Worm (Caenorhabditis elegans) whole organism, early embryonic: ENCODE results near the gene C13A10.1.

Source experiments
- B0310.2 ChIP-seq: sonication (generic microtip); optimal IDR thresholded peaks from 2 replicates; lab custom pipeline; 2016; ENCODE audit warnings: mild to moderate bottlenecking, missing genetic modification characterization, missing compliant biosample characterization
- F13C5.2 ChIP-seq: sonication (generic microtip); optimal IDR thresholded peaks from 2 replicates; lab custom pipeline; 2017; ENCODE audit warnings: mild to moderate bottlenecking, missing genetic modification characterization, inconsistent platforms, missing compliant biosample characterization
- aly-1 ChIP-seq: sonication (generic microtip); optimal IDR thresholded peaks from 2 replicates; lab custom pipeline; 2016; ENCODE audit warnings: missing genetic modification characterization, missing compliant biosample characterization
- ama-1 ChIP-seq: fragments of 150-350 bp; optimal IDR thresholded peaks from 2 replicates; lab custom pipeline; 2014
- ceh-13 ChIP-seq: fragments of 200-800 bp; sonication (Bioruptor generic); optimal IDR thresholded peaks from 2 replicates; lab custom pipeline; 2018; ENCODE audit warnings: mild to moderate bottlenecking, missing genetic modification characterization, missing compliant biosample characterization
- ceh-36 ChIP-seq: sonication (generic microtip); optimal IDR thresholded peaks from 2 replicates; lab custom pipeline; 2016; ENCODE audit warnings: missing genetic modification characterization, inconsistent platforms, missing compliant biosample characterization
- ets-7 ChIP-seq: sonication (generic microtip); optimal IDR thresholded peaks from 2 replicates; lab custom pipeline; 2016; ENCODE audit warnings: missing genotype, missing genetic modification characterization, missing compliant biosample characterization
- flt-1 ChIP-seq: fragments of 200-800 bp; sonication (Bioruptor generic); IDR thresholded peaks from 2 replicates; pipeline ENCODE4 v1.3.6; 2022; ENCODE audit warnings: missing genetic modification characterization, missing compliant biosample characterization
- hmbx-1 ChIP-seq: sonication (generic microtip); optimal IDR thresholded peaks from 2 replicates; lab custom pipeline; 2016; ENCODE audit warnings: mild to moderate bottlenecking, missing genetic modification characterization, missing compliant biosample characterization
- hmg-4 ChIP-seq: fragments of 200-800 bp; sonication (Bioruptor generic); optimal IDR thresholded peaks from 2 replicates; lab custom pipeline; 2018; ENCODE audit warnings: mild to moderate bottlenecking, missing genetic modification characterization, missing compliant biosample characterization
- hnd-1 ChIP-seq: sonication (generic microtip); optimal IDR thresholded peaks from 2 replicates; lab custom pipeline; 2016; ENCODE audit warnings: missing genetic modification characterization, missing compliant biosample characterization
- pes-1 ChIP-seq: fragments of 200-800 bp; sonication (Bioruptor generic); IDR thresholded peaks from 2 replicates; pipeline ENCODE4 v1.3.6; 2022; ENCODE audit warnings: missing genetic modification reagents, missing genetic modification characterization, missing compliant biosample characterization
- scrt-1 ChIP-seq: fragments of 200-800 bp; sonication (Bioruptor generic); IDR thresholded peaks from 2 replicates; pipeline ENCODE4 v1.3.6; 2022; ENCODE audit warnings: missing genetic modification characterization, missing compliant biosample characterization
- sea-1 ChIP-seq: fragments of 200-800 bp; sonication (Bioruptor generic); conservative IDR thresholded peaks from 2 replicates; pipeline ENCODE4 v1.3.6; 2022; ENCODE audit warnings: missing genetic modification characterization, missing compliant biosample characterization
- tbx-11 ChIP-seq: fragments of 200-800 bp; sonication (Bioruptor generic); IDR thresholded peaks from 2 replicates; pipeline ENCODE4 v1.3.6; 2022; ENCODE audit warnings: missing genetic modification characterization, missing compliant biosample characterization
- tbx-37 ChIP-seq: fragments of 200-800 bp; sonication (Bioruptor generic); conservative IDR thresholded peaks from 2 replicates; pipeline ENCODE4 v1.3.6; 2022; ENCODE audit warnings: missing genetic modification reagents, missing genetic modification characterization, missing compliant biosample characterization
- tra-4 ChIP-seq: sonication (generic microtip); optimal IDR thresholded peaks from 2 replicates; lab custom pipeline; 2017; ENCODE audit warnings: missing genetic modification characterization, missing compliant biosample characterization

C13A10.1 gene

ce11 chrII:1355480-1355879 lies at the start of gene C13A10.1:
C13A10.1 (minus strand) TSS chrII:1355649.
- TF ChIP-seq tbx-37 (GFP tag; lab: Robert Waterston, UW) (no peak), ceh-36 (tag; lab: Kevin White, UChicago) (no peak), scrt-1 (GFP tag; lab: Robert Waterston, UW) (no peak)

- no peak for TF ChIP-seq aly-1 (tag; lab: Kevin White, UChicago)
- no peak for TF ChIP-seq tbx-11
- TF ChIP-seq ceh-36 (tag; lab: Kevin White, UChicago), result no peak
- TF ChIP-seq tbx-37 (GFP tag; lab: Robert Waterston, UW), result no peak
- TF ChIP-seq hmg-4 (GFP tag; lab: Kevin White, UChicago), result no peak
- TF ChIP-seq B0310.2, result no peak
- no peak for TF ChIP-seq pes-1 (GFP tag; lab: Robert Waterston, UW)
- TF ChIP-seq sea-1 (GFP tag; lab: Robert Waterston, UW), result no peak
- no peak for TF ChIP-seq tra-4 (tag; lab: Kevin White, UChicago)
- TF ChIP-seq flt-1 (GFP tag; lab: Robert Waterston, UW), result no peak
- no peak for TF ChIP-seq F13C5.2 (tag; lab: Kevin White, UChicago)
- TF ChIP-seq ama-1 (lab: Kevin White, UChicago), result no peak
- no peak for TF ChIP-seq ets-7 (tag; lab: Kevin White, UChicago)
- TF ChIP-seq scrt-1 (GFP tag; lab: Robert Waterston, UW), result no peak
- TF ChIP-seq hmbx-1, result no peak
- no peak for TF ChIP-seq hnd-1 (tag; lab: Kevin White, UChicago)
- no peak for TF ChIP-seq ceh-13
These were observed 47.6 kb upstream of the C13A10.1 start, which contains the start of the genes Y51H7C.41 and cogc-4 for ce11 chrII:1403056-1403455. Y51H7C.41 (plus strand) TSS chrII:1403321. cogc-4 (plus strand) TSS chrII:1403441.

- TF ChIP-seq tbx-11, result no peak
- TF ChIP-seq hmbx-1, result no peak
- no peak for TF ChIP-seq hmg-4 (GFP tag; lab: Kevin White, UChicago)
- TF ChIP-seq hnd-1 (tag; lab: Kevin White, UChicago), result no peak
- TF ChIP-seq aly-1 (tag; lab: Kevin White, UChicago), result no peak
These were observed 46.7 kb upstream of the C13A10.1 start, which contains the start of gene Y51H7C.7 for ce11 chrII:1402167-1402619. Y51H7C.7 (plus strand) TSS chrII:1402569.

- TF ChIP-seq tbx-11, result no peak
- TF ChIP-seq flt-1 (GFP tag; lab: Robert Waterston, UW), result no peak
- TF ChIP-seq sea-1 (GFP tag; lab: Robert Waterston, UW), result no peak
- no peak for TF ChIP-seq hmbx-1
- no peak for TF ChIP-seq ets-7 (tag; lab: Kevin White, UChicago)
- no peak for TF ChIP-seq tbx-37 (GFP tag; lab: Robert Waterston, UW)
- TF ChIP-seq F13C5.2 (tag; lab: Kevin White, UChicago), result no peak
- no peak for TF ChIP-seq ama-1 (lab: Kevin White, UChicago)
These were observed 46.0 kb upstream of the C13A10.1 start, which contains the start of gene Y51H7C.8 for ce11 chrII:1401474-1401873. Y51H7C.8 (plus strand) TSS chrII:1401774.

- TF ChIP-seq B0310.2, result no peak
These were observed 44.7 kb upstream of the C13A10.1 start, which contains the start of gene F54D12.1 for ce11 chrII:1400105-1400504. F54D12.1 (plus strand) TSS chrII:1400405.

ce11 chrII:1398396-1398795 lies 42.9 kb upstream of the C13A10.1 start, which contains the start of gene F54D12.2:
F54D12.2 (plus strand) TSS chrII:1398696.
- no peak for TF ChIP-seq tra-4 (tag; lab: Kevin White, UChicago)
- TF ChIP-seq ceh-13, result no peak
- no peak for TF ChIP-seq B0310.2
- TF ChIP-seq ama-1 (lab: Kevin White, UChicago), result no peak

- no peak for TF ChIP-seq tbx-37 (GFP tag; lab: Robert Waterston, UW)
- TF ChIP-seq ama-1 (lab: Kevin White, UChicago), result no peak
- TF ChIP-seq pes-1 (GFP tag; lab: Robert Waterston, UW), result no peak
These were observed 42.3 kb upstream of the C13A10.1 start, which contains the start of gene F54D12.8 for ce11 chrII:1397703-1398102. F54D12.8 (minus strand) TSS chrII:1398038.

- no peak for TF ChIP-seq pes-1 (GFP tag; lab: Robert Waterston, UW)
- TF ChIP-seq aly-1 (tag; lab: Kevin White, UChicago), result no peak
- TF ChIP-seq tbx-11, result no peak
- no peak for TF ChIP-seq scrt-1 (GFP tag; lab: Robert Waterston, UW)
- TF ChIP-seq ets-7 (tag; lab: Kevin White, UChicago), result no peak
- no peak for TF ChIP-seq hmg-4 (GFP tag; lab: Kevin White, UChicago)
- TF ChIP-seq ceh-36 (tag; lab: Kevin White, UChicago), result no peak
- no peak for TF ChIP-seq B0310.2
- TF ChIP-seq F13C5.2 (tag; lab: Kevin White, UChicago), result no peak
These were observed 31.0 kb upstream of the C13A10.1 start, which contains the start of gene aat-7 for ce11 chrII:1386478-1386877. aat-7 (plus strand) TSS chrII:1386870.

ce11 chrII:1385280-1385679 lies 29.8 kb upstream of the C13A10.1 start, which contains the start of gene F54D12.7:
F54D12.7 (minus strand) TSS chrII:1385380.
- TF ChIP-seq B0310.2 (no peak), hmbx-1 (no peak), pes-1 (GFP tag; lab: Robert Waterston, UW) (no peak), scrt-1 (GFP tag; lab: Robert Waterston, UW) (no peak), ets-7 (tag; lab: Kevin White, UChicago) (no peak), sea-1 (GFP tag; lab: Robert Waterston, UW) (no peak), ama-1 (lab: Kevin White, UChicago) (no peak), hmg-4 (GFP tag; lab: Kevin White, UChicago) (no peak), ceh-13 (no peak), tra-4 (tag; lab: Kevin White, UChicago) (no peak), hnd-1 (tag; lab: Kevin White, UChicago) (no peak), F13C5.2 (tag; lab: Kevin White, UChicago) (no peak), flt-1 (GFP tag; lab: Robert Waterston, UW) (no peak), tbx-37 (GFP tag; lab: Robert Waterston, UW) (no peak), ceh-36 (tag; lab: Kevin White, UChicago) (no peak), tbx-11 (no peak), aly-1 (tag; lab: Kevin White, UChicago) (no peak)
